Worm (Caenorhabditis elegans) whole organism, L4/young adult: ENCODE results near the gene C55A6.4.

Source experiments
- W03F9.2 ChIP-seq: fragments of 150-350 bp; optimal IDR thresholded peaks from 2 replicates; lab custom pipeline; 2014; ENCODE audit warnings: missing biosample characterization, missing genetic modification characterization
- dao-5 ChIP-seq: sonication (generic microtip); optimal IDR thresholded peaks from 2 replicates; lab custom pipeline; 2016; ENCODE audit warnings: missing genotype, missing genetic modification characterization, moderate library complexity, missing compliant biosample characterization
- him-1 ChIP-seq: sonication (generic microtip); optimal IDR thresholded peaks from 2 replicates; lab custom pipeline; 2016; ENCODE audit warnings: missing genotype, missing genetic modification reagents, missing genetic modification characterization, missing compliant biosample characterization

Gene C55A6.4

ce11 chrV:11533365-11533949 lies 15.8 kb upstream of the C55A6.4 start:
- no peak for TF ChIP-seq him-1
- no peak for TF ChIP-seq dao-5 (tag; lab: Kevin White, UChicago)
- no peak for TF ChIP-seq W03F9.2 (tag; lab: Kevin White, UChicago)

- no peak for TF ChIP-seq W03F9.2 (tag; lab: Kevin White, UChicago)
- no peak for TF ChIP-seq him-1
- TF ChIP-seq dao-5 (tag; lab: Kevin White, UChicago) = no peak
Observed at ce11 chrV:11532964-11533363, 15.3 kb upstream of the C55A6.4 start.

ce11 chrV:11532535-11532853 lies 14.8 kb upstream of the C55A6.4 start:
- no peak for TF ChIP-seq him-1
- TF ChIP-seq W03F9.2 (tag; lab: Kevin White, UChicago) = no peak
- TF ChIP-seq dao-5 (tag; lab: Kevin White, UChicago) = no peak

DNA sequence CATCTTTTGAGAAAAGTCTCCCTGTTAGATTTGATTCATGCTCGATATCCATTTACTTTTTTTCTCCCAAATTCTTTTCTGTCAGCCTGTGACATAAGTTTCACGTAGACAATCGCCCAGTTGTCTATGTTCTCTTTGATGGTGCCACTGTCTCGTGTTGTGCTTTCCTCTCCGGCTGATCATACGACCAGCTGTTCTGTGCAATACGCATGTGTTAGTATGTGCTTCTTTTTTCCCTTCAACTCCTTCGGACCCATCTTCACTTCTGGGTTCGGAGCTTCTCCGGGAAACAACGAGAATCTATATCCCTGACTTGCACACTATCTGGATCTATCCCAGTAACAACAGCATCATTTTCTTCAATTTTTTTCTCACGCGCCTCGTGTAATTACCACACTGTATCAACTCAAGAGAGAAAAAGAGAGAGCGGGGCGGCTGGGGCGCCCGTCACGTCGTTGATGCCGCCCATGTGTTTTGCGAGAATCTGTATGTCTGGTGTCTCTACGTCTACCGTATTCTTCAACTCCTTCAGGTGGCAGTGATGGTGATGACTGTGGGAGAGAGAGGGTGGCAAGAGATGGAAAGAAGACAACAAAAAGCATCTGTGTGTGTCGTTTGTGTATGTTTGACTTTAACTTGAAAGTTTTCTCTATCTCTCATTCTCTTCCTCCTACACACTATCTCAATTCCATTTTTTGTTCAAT lies 14.3 kb upstream of the C55A6.4 start:
- TF ChIP-seq W03F9.2 (tag; lab: Kevin White, UChicago) (peak; percentile 23), him-1 (no peak), dao-5 (tag; lab: Kevin White, UChicago) (peak; percentile 43)

DNA sequence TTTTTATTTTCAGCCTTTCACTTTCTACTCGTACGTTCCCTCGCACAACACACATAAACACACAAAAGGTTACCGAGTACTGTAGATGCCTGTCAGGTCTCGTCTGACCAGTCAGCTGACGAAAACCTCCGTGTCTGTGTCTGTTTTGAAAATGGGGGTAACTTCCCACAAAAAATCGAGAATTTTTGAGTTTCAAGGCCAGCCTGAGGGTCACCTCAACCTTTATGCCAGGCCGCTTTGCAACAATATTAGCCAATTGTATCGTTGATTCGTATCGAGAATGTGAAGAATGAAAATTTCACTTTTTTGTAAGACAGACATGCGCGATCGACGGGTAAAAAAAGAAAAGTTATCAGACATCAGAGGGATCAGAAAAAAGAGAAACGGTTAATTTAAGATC lies 13.4 kb upstream of the C55A6.4 start:
- TF ChIP-seq dao-5 (tag; lab: Kevin White, UChicago) (no peak), W03F9.2 (tag; lab: Kevin White, UChicago) (no peak), him-1 (no peak)

ce11 chrV:11529541-11529940 lies 11.9 kb upstream of the C55A6.4 start:
- no peak for TF ChIP-seq him-1

ce11 chrV:11528633-11529327 lies 11.1 kb upstream of the C55A6.4 start:
- TF ChIP-seq him-1 (no peak), dao-5 (tag; lab: Kevin White, UChicago) (no peak), W03F9.2 (tag; lab: Kevin White, UChicago) (no peak)

DNA sequence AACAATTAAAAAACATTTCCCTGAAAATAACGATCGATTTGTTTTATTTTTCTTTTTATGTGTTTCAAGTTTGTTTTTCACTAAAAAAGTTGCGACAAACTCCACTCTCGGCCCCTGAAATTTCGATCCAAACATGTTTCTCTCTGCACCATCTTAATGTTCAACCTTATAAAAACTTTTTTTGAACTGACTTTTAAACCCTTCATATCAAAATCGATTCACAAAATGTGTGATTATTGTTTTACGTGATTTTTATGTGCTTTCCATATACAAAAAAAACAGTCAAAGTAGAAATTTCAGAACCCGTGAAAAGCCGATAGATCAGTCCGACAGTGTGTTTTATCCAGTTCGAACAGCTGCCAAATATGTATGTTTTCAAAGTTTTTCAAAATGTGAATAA lies 9.8 kb upstream of the C55A6.4 start, which contains the start of gene ccch-1:
Gene ccch-1 (plus strand): TSS at position 301 of the 400 bp plus-strand sequence.
- TF ChIP-seq W03F9.2 (tag; lab: Kevin White, UChicago) (no peak), him-1 (no peak), dao-5 (tag; lab: Kevin White, UChicago) (no peak)

- TF ChIP-seq W03F9.2 (tag; lab: Kevin White, UChicago) (no peak), dao-5 (tag; lab: Kevin White, UChicago) (no peak), him-1 (no peak)
Observed at ce11 chrV:11526927-11527491, 9.3 kb upstream of the C55A6.4 start.

- TF ChIP-seq dao-5 (tag; lab: Kevin White, UChicago) = no peak
- TF ChIP-seq W03F9.2 (tag; lab: Kevin White, UChicago) = no peak
- no peak for TF ChIP-seq him-1
Observed at ce11 chrV:11525338-11525737, 7.6 kb upstream of the C55A6.4 start.

ce11 chrV:11521448-11521847 lies 3.8 kb upstream of the C55A6.4 start, which contains the start of gene pafo-1:
pafo-1 (plus strand) TSS chrV:11521703.
- TF ChIP-seq him-1 (peak; percentile 12), W03F9.2 (tag; lab: Kevin White, UChicago) (peak; percentile 85), dao-5 (tag; lab: Kevin White, UChicago) (no peak)

DNA sequence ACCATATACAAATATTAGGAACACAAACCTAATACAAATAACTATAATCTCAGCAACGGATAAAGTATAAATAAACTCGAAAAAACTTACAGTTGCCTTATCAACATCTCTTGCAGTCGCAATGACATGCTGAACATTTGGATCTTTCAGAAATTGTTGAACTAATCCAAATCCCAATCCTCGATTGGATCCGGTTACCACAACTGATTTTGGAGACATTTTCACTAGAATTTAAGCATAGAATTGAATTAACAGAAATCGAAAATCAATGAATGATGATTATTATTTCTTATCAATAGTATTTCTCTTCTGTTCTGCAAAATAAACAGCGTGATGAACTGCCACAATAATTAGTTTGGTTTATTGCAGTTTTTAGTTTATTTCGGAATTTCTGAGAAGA lies 2.5 kb upstream of the C55A6.4 start, which contains the start of the genes C55A6.11 and C55A6.7:
Gene C55A6.11 (plus strand): TSS at position 301 of the 400 bp plus-strand sequence.
Gene C55A6.7 (minus strand): TSS at position 316 of the 400 bp plus-strand sequence.
- TF ChIP-seq him-1 (no peak), W03F9.2 (tag; lab: Kevin White, UChicago) (no peak), dao-5 (tag; lab: Kevin White, UChicago) (no peak)

DNA sequence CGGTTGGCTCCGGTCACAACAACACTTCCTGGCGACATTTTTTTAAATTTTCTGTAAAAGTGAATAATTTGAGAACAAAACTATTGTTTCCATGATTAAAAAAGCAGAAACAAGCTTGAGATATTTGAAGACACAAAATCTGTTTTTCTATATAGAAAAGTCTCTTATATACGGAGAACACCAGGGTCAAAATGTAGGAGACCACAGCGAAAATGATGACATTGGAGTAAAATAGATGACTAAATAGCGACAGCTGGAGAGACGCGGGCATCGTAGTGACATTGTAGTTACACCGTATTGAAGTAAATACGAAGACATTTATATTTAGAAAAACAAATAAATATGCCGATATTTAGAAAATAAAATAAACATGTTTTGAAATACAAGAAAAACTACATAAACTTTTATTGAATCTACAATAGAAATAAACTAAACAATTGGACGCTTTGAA lies 1.5 kb downstream of the C55A6.4 start, which contains the start of gene sdz-8:
Gene sdz-8 (minus strand): TSS at position 51 of the 451 bp plus-strand sequence.
- TF ChIP-seq dao-5 (tag; lab: Kevin White, UChicago) = no peak
- no peak for TF ChIP-seq him-1
- TF ChIP-seq W03F9.2 (tag; lab: Kevin White, UChicago) = no peak

- no peak for TF ChIP-seq dao-5 (tag; lab: Kevin White, UChicago)
- TF ChIP-seq W03F9.2 (tag; lab: Kevin White, UChicago) = no peak
- TF ChIP-seq him-1 = no peak
Observed at ce11 chrV:11515145-11515544, 2.5 kb downstream of the C55A6.4 start.
